Fruit fly (Drosophila melanogaster): ENCODE results near the gene CG13857.

Gene CG13857

DNA sequence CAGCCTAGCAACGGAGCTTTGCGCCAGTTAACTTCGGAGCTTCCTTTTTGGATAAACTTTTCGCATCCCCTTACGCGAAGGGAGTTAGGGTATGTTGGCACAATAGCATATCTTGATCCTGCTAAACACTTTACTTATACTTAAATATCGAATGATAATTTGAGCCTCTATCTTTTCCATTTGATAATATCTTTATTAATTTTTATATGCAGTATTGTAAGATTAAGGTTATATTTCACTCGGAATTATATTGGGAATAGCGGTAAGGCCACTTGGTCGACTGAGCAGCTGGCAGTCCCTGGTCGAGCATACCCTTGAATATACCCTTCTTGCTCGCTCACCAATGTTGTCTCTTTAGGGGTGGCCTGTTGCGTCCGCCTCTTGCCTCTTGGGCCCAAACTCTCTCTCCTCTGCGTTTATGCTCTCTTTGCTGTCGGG is 25.1 kb downstream of the CG13857 start (continued):
- TF ChIP-seq CG12071 (GFP tag; optimal IDR thresholded peaks at IDR 0.05) (peak; percentile 6), sens (GFP tag) (peak; percentile 95), CG1024 (GFP tag; IDR thresholded peaks at IDR 0.05) (peak; percentile 49), bigmax (GFP tag; optimal IDR thresholded peaks at IDR 0.05) (no peak), C15 (GFP tag; IDR thresholded peaks at IDR 0.05) (0 out of 3 replicates have a peak, but pooled peaks have one; percentile 49), bowl (GFP tag; IDR thresholded peaks at IDR 0.05) (peak; percentile 45; the same call in 1 of the 2 replicates), ftz-f1 (GFP tag; optimal IDR thresholded peaks at IDR 0.05) (no peak), ewg (GFP tag; optimal IDR thresholded peaks at IDR 0.05) (no peak), CG12219 (GFP tag; optimal IDR thresholded peaks at IDR 0.05) (no peak), lab (GFP tag; optimal IDR thresholded peaks at IDR 0.05) (peak; percentile 85), B-H1 (GFP tag; IDR thresholded peaks at IDR 0.05) (peak; percentile 42; the same call in 2 of the 3 replicates), CG14014 (GFP tag; IDR thresholded peaks at IDR 0.05) (peak; percentile 81), Max (GFP tag; optimal IDR thresholded peaks at IDR 0.05) (no peak), row (GFP tag; IDR thresholded peaks at IDR 0.05) (peak; percentile 95), CG1603 (tag; optimal IDR thresholded peaks at IDR 0.05) (peak; percentile 34), CG2712 (tag; optimal IDR thresholded peaks at IDR 0.05) (peak; percentile 64), CG12236 (GFP tag; optimal IDR thresholded peaks at IDR 0.05) (no peak), ttk (GFP tag; IDR thresholded peaks at IDR 0.05) (peak; percentile 55), wor (GFP tag; IDR thresholded peaks at IDR 0.05) (peak; percentile 51), vnd (GFP tag; IDR thresholded peaks at IDR 0.05; ENCODE audit: partially characterized antibody) (no peak), CG17361 (GFP tag; IDR thresholded peaks at IDR 0.05) (peak; percentile 61), CG12155 (GFP tag; optimal IDR thresholded peaks at IDR 0.05) (peak; percentile 44), exex (tag; optimal IDR thresholded peaks at IDR 0.05) (no peak), seq (GFP tag; IDR thresholded peaks at IDR 0.05) (peak; percentile 84), zen2 (GFP tag; IDR thresholded peaks at IDR 0.05; ENCODE audit: partially characterized antibody) (no peak), Fer3 (tag; optimal IDR thresholded peaks at IDR 0.05) (peak; percentile 55), CG18476 (GFP tag; optimal IDR thresholded peaks at IDR 0.05) (peak; percentile 26), crc (GFP tag; optimal IDR thresholded peaks at IDR 0.05) (peak; percentile 46), sob (GFP tag; IDR thresholded peaks at IDR 0.05) (peak; percentile 60), CG3281 (GFP tag; optimal IDR thresholded peaks at IDR 0.05) (peak; percentile 69), CG10654 (GFP tag; optimal IDR thresholded peaks at IDR 0.05) (peak; percentile 42), Dbx (GFP tag; IDR thresholded peaks at IDR 0.05) (peak; percentile 82), CG3726 (GFP tag; IDR thresholded peaks at IDR 0.05) (peak; percentile 69; the same call in 2 of the 3 replicates), Dll (GFP tag; IDR thresholded peaks at IDR 0.05; ENCODE audit: partially characterized antibody) (no peak), fru (optimal IDR thresholded peaks at IDR 0.05) (no peak), zfh1 (GFP tag; IDR thresholded peaks at IDR 0.05) (peak; percentile 65; the same call in 2 of the 3 replicates), CG12659 (GFP tag; optimal IDR thresholded peaks at IDR 0.05) (peak; percentile 59), ERR (GFP tag; optimal IDR thresholded peaks at IDR 0.05) (no peak), pan (optimal IDR thresholded peaks at IDR 0.05) (peak in 1 of 2 experiments; percentile 31), pan (GFP tag; optimal IDR thresholded peaks at IDR 0.05 in 1 of 2, IDR thresholded peaks at IDR 0.05 in 1 of 2) (peak in 1 of 2 experiments; percentile 82), CG11560 (tag; IDR thresholded peaks at IDR 0.05) (peak; percentile 60; the same call in 2 of the 3 replicates), kay (GFP tag; optimal IDR thresholded peaks at IDR 0.05) (peak; percentile 60), CG15269 (tag; optimal IDR thresholded peaks at IDR 0.05) (peak; percentile 66), CG10267 (tag; optimal IDR thresholded peaks at IDR 0.05) (peak; percentile 43), ci (GFP tag; IDR thresholded peaks at IDR 0.05) (peak; percentile 84), CG5245 (GFP tag; optimal IDR thresholded peaks at IDR 0.05) (peak; percentile 32), Ets65A (GFP tag) (peak; percentile 87), Oaz (GFP tag; IDR thresholded peaks at IDR 0.05) (0 out of 2 replicates have a peak, but pooled peaks have one; percentile 60), CG10543 (GFP tag; optimal IDR thresholded peaks at IDR 0.05) (peak; percentile 61), MBD-R2 (GFP tag; IDR thresholded peaks at IDR 0.05) (peak; percentile 38; the same call in 1 of the 2 replicates), Hand (GFP tag; optimal IDR thresholded peaks at IDR 0.05) (peak; percentile 29), PHDP (tag; optimal IDR thresholded peaks at IDR 0.05) (peak; percentile 59)
